Fruit fly (Drosophila melanogaster) whole organism, embryonic: Measurements from ENCODE around the gene Trf4-1.

Source experiments
- ATbp ChIP-seq: fragments of 200-800 bp; sonication (Bioruptor generic); optimal IDR thresholded peaks from 2 replicates; lab custom pipeline; 2017; ENCODE audit warnings: missing biosample characterization, mild to moderate bottlenecking, missing genetic modification characterization, missing genetic modification reagents
- Abd-B ChIP-seq: fragments of 200-800 bp; sonication (Bioruptor generic); optimal IDR thresholded peaks from 2 replicates; lab custom pipeline; 2018; ENCODE audit warnings: missing biosample characterization, mild to moderate bottlenecking, missing genetic modification characterization, moderate library complexity
- CG10209 ChIP-seq: fragments of 200-800 bp; sonication (Bioruptor generic); optimal IDR thresholded peaks from 3 replicates; lab custom pipeline; 2017; ENCODE audit warnings: missing biosample characterization, mild to moderate bottlenecking, missing genetic modification characterization, missing genetic modification reagents
- CG1024 ChIP-seq: fragments of 200-800 bp; sonication (Bioruptor generic); IDR thresholded peaks from 2 replicates; pipeline ENCODE4 v1.3.6; 2022; ENCODE audit warnings: missing biosample characterization, missing genetic modification characterization
- CG11398 ChIP-seq: fragments of 200-800 bp; sonication (Bioruptor generic); optimal IDR thresholded peaks from 2 replicates; lab custom pipeline; 2016; ENCODE audit warnings: missing biosample characterization, missing genetic modification characterization
- CG12219 ChIP-seq: fragments of 200-800 bp; sonication (Bioruptor generic); optimal IDR thresholded peaks from 3 replicates; lab custom pipeline; 2018; ENCODE audit warnings: missing biosample characterization, mild to moderate bottlenecking, missing genetic modification characterization
- CG13424 ChIP-seq: fragments of 200-800 bp; sonication (Bioruptor generic); optimal IDR thresholded peaks from 2 replicates; lab custom pipeline; 2019; ENCODE audit warnings: missing biosample characterization, mild to moderate bottlenecking, missing genetic modification characterization, moderate library complexity
- CG13624 ChIP-seq: fragments of 200-800 bp; sonication (Bioruptor generic); optimal IDR thresholded peaks from 2 replicates; lab custom pipeline; 2016; ENCODE audit warnings: missing biosample characterization, missing genetic modification characterization
- CG1529 ChIP-seq: fragments of 200-800 bp; sonication (Bioruptor generic); optimal IDR thresholded peaks from 3 replicates; lab custom pipeline; 2018; ENCODE audit warnings: missing biosample characterization, missing genetic modification characterization
- CG16779 ChIP-seq: fragments of 200-800 bp; sonication (Bioruptor generic); IDR thresholded peaks from 2 replicates; pipeline ENCODE4 v1.3.6; 2022; ENCODE audit warnings: missing biosample characterization, missing genetic modification characterization
- CG17912 ChIP-seq: fragments of 200-800 bp; sonication (Bioruptor generic); optimal IDR thresholded peaks from 2 replicates; lab custom pipeline; 2018; ENCODE audit warnings: missing biosample characterization, mild to moderate bottlenecking, missing genetic modification characterization
- CG2129 ChIP-seq: fragments of 200-800 bp; sonication (Bioruptor generic); IDR thresholded peaks from 2 replicates; pipeline ENCODE4 v1.3.6; 2022; ENCODE audit warnings: missing biosample characterization, missing genetic modification characterization; ENCODE audit not compliant: partially characterized antibody
- CG3281 ChIP-seq: fragments of 200-800 bp; sonication (Bioruptor generic); optimal IDR thresholded peaks from 3 replicates; lab custom pipeline; 2017; ENCODE audit warnings: missing biosample characterization, mild to moderate bottlenecking, missing genetic modification characterization
- CG3838 ChIP-seq: fragments of 200-800 bp; sonication (Bioruptor generic); optimal IDR thresholded peaks from 3 replicates; lab custom pipeline; 2016; ENCODE audit warnings: missing biosample characterization, missing genetic modification characterization
- CG4820 ChIP-seq: fragments of 200-800 bp; sonication (Bioruptor generic); optimal IDR thresholded peaks from 3 replicates; lab custom pipeline; 2016; ENCODE audit warnings: missing biosample characterization, missing genetic modification characterization
- CG6765 ChIP-seq: fragments of 200-800 bp; sonication (Bioruptor generic); optimal IDR thresholded peaks from 3 replicates; lab custom pipeline; 2017; ENCODE audit warnings: missing biosample characterization, mild to moderate bottlenecking, missing genetic modification characterization
- CG7357 ChIP-seq: fragments of 200-800 bp; sonication (Bioruptor generic); IDR thresholded peaks from 3 replicates; pipeline ENCODE4 v1.3.6; 2022; ENCODE audit warnings: missing biosample characterization, missing genetic modification characterization
- CG7372 ChIP-seq: fragments of 200-800 bp; sonication (Bioruptor generic); IDR thresholded peaks from 2 replicates; pipeline ENCODE4 v1.3.6; 2022; ENCODE audit warnings: missing biosample characterization, missing genetic modification characterization
- CG8765 ChIP-seq: fragments of 200-800 bp; sonication (Bioruptor generic); IDR thresholded peaks from 2 replicates; pipeline ENCODE4 v1.3.6; 2022; ENCODE audit warnings: missing biosample characterization, missing genetic modification characterization
- CG9932 ChIP-seq: fragments of 200-800 bp; sonication (Bioruptor generic); IDR thresholded peaks from 2 replicates; pipeline ENCODE4 v1.3.6; 2022; ENCODE audit warnings: missing biosample characterization, missing genetic modification characterization
- CoRest ChIP-seq: fragments of 200-800 bp; sonication (Bioruptor generic); optimal IDR thresholded peaks from 3 replicates; lab custom pipeline; 2018; ENCODE audit warnings: missing biosample characterization, mild to moderate bottlenecking, missing genetic modification characterization, moderate library complexity
- Drgx ChIP-seq: fragments of 200-800 bp; sonication (Bioruptor generic); IDR thresholded peaks from 2 replicates; pipeline ENCODE4 v1.3.6; 2022; ENCODE audit warnings: missing biosample characterization, missing genetic modification characterization
- HLH54F ChIP-seq: fragments of 200-800 bp; sonication (Bioruptor generic); optimal IDR thresholded peaks from 3 replicates; lab custom pipeline; 2016; ENCODE audit warnings: missing biosample characterization, missing genetic modification characterization
- HLHmδ ChIP-seq: fragments of 200-800 bp; sonication (Bioruptor generic); optimal IDR thresholded peaks from 2 replicates; lab custom pipeline; 2018; ENCODE audit warnings: missing biosample characterization, mild to moderate bottlenecking, missing genetic modification characterization, moderate library complexity
- Jarid2 ChIP-seq: fragments of 200-800 bp; sonication (Bioruptor generic); optimal IDR thresholded peaks from 3 replicates; lab custom pipeline; 2017; ENCODE audit warnings: mild to moderate bottlenecking, missing biosample characterization, missing genetic modification reagents, missing genetic modification characterization
- NfI ChIP-seq: fragments of 200-800 bp; sonication (Bioruptor generic); optimal IDR thresholded peaks from 3 replicates; lab custom pipeline; 2018; ENCODE audit warnings: missing biosample characterization, mild to moderate bottlenecking, missing genetic modification characterization, moderate library complexity
- Ptx1 ChIP-seq: fragments of 200-800 bp; sonication (Bioruptor generic); IDR thresholded peaks from 2 replicates; pipeline ENCODE4 v1.3.6; 2022; ENCODE audit warnings: missing biosample characterization, missing genetic modification characterization
- Rx ChIP-seq: fragments of 200-800 bp; sonication (Bioruptor generic); IDR thresholded peaks from 2 replicates; pipeline ENCODE4 v1.3.6; 2022; ENCODE audit warnings: missing biosample characterization, missing genetic modification characterization
- Scr ChIP-seq: fragments of 200-800 bp; sonication (Bioruptor generic); IDR thresholded peaks from 2 replicates; pipeline ENCODE4 v1.3.6; 2022; ENCODE audit warnings: missing biosample characterization, missing genetic modification characterization; ENCODE audit not compliant: partially characterized antibody
- Sin3A ChIP-seq: fragments of >200 bp; optimal IDR thresholded peaks from 2 replicates; lab custom pipeline; 2018
- ac ChIP-seq: fragments of 200-800 bp; sonication (Bioruptor generic); optimal IDR thresholded peaks from 3 replicates; lab custom pipeline; 2017; ENCODE audit warnings: missing biosample characterization, mild to moderate bottlenecking, missing genetic modification characterization
- az2 ChIP-seq: fragments of 200-800 bp; sonication (Bioruptor generic); optimal IDR thresholded peaks from 3 replicates; lab custom pipeline; 2016; ENCODE audit warnings: missing biosample characterization, missing genetic modification characterization
- btn ChIP-seq: fragments of 200-800 bp; sonication (Bioruptor generic); optimal IDR thresholded peaks from 2 replicates; lab custom pipeline; 2016; ENCODE audit warnings: missing biosample characterization, missing genetic modification characterization
- chif ChIP-seq, 2 experiments: fragments of 200-800 bp; sonication (Bioruptor generic); optimal IDR thresholded peaks; 3 replicates each; lab custom pipeline; 2016; ENCODE audit warnings: missing biosample characterization in 2 of 2, missing genetic modification characterization in 2 of 2
- corto ChIP-seq: fragments of 200-800 bp; sonication (Bioruptor generic); optimal IDR thresholded peaks from 2 replicates; lab custom pipeline; 2016; ENCODE audit warnings: missing biosample characterization, mild to moderate bottlenecking, missing genetic modification characterization, moderate library complexity
- crp ChIP-seq, 2 experiments: fragments of 200-800 bp; sonication (Bioruptor generic); optimal IDR thresholded peaks; 2 replicates in 1 of 2; 3 replicates in 1 of 2; lab custom pipeline; 2017; ENCODE audit warnings: missing biosample characterization in 2 of 2, missing genetic modification characterization in 2 of 2, mild to moderate bottlenecking in 1 of 2, moderate library complexity in 1 of 2
- dati ChIP-seq: fragments of 200-800 bp; sonication (Bioruptor generic); IDR thresholded peaks from 2 replicates; pipeline ENCODE4 v1.3.6; 2022; ENCODE audit warnings: missing biosample characterization, missing genetic modification characterization
- dimm ChIP-seq: fragments of 200-800 bp; sonication (Bioruptor generic); IDR thresholded peaks from 2 replicates; pipeline ENCODE4 v1.3.6; 2022; ENCODE audit warnings: missing biosample characterization, missing genetic modification characterization
- dmrt99B ChIP-seq: fragments of 200-800 bp; sonication (Bioruptor generic); optimal IDR thresholded peaks from 2 replicates; lab custom pipeline; 2018; ENCODE audit warnings: missing biosample characterization, mild to moderate bottlenecking, missing genetic modification characterization, moderate library complexity
- esg ChIP-seq: fragments of 200-800 bp; sonication (Bioruptor generic); conservative IDR thresholded peaks from 2 replicates; pipeline ENCODE4 v1.3.6; 2022; ENCODE audit warnings: missing biosample characterization, missing genetic modification characterization
- fru ChIP-seq: fragments of >200 bp; optimal IDR thresholded peaks from 2 replicates; lab custom pipeline; 2017
- fu2 ChIP-seq: fragments of 200-800 bp; sonication (Bioruptor generic); optimal IDR thresholded peaks from 2 replicates; lab custom pipeline; 2016; ENCODE audit warnings: missing biosample characterization, missing genetic modification characterization
- h ChIP-seq: fragments of >200 bp; optimal IDR thresholded peaks from 2 replicates; lab custom pipeline; 2017
- inv ChIP-seq: fragments of 200-800 bp; sonication (Bioruptor generic); IDR thresholded peaks from 2 replicates; pipeline ENCODE4 v1.3.6; 2022; ENCODE audit warnings: missing biosample characterization, missing genetic modification characterization; ENCODE audit not compliant: partially characterized antibody
- mld ChIP-seq: fragments of 200-800 bp; sonication (Bioruptor generic); IDR thresholded peaks from 3 replicates; pipeline ENCODE4 v1.3.6; 2022; ENCODE audit warnings: missing biosample characterization, missing genetic modification characterization; ENCODE audit not compliant: partially characterized antibody
- pzg ChIP-seq: fragments of 200-800 bp; sonication (Bioruptor generic); optimal IDR thresholded peaks from 3 replicates; lab custom pipeline; 2018; ENCODE audit warnings: missing biosample characterization, mild to moderate bottlenecking, missing genetic modification characterization, moderate library complexity
- slp2 ChIP-seq: fragments of 200-800 bp; sonication (Bioruptor generic); optimal IDR thresholded peaks from 2 replicates; lab custom pipeline; 2016; ENCODE audit warnings: missing biosample characterization, missing genetic modification characterization
- sr ChIP-seq: fragments of 200-800 bp; sonication (Bioruptor generic); IDR thresholded peaks from 3 replicates; pipeline ENCODE4 v1.3.6; 2022; ENCODE audit warnings: missing biosample characterization, missing genetic modification characterization
- twi ChIP-seq: fragments of 200-800 bp; optimal IDR thresholded peaks from 2 replicates; lab custom pipeline; 2019; ENCODE audit warnings: missing biosample characterization, mild to moderate bottlenecking, missing genetic modification characterization, moderate library complexity
- wdn ChIP-seq: fragments of 200-800 bp; sonication (Bioruptor generic); IDR thresholded peaks from 2 replicates; pipeline ENCODE4 v1.3.6; 2022; ENCODE audit warnings: missing biosample characterization, missing genetic modification characterization

The Trf4-1 gene

dm6 chrX:8574672-8575350 lies 14.7 kb downstream of the Trf4-1 start (continued):
- TF ChIP-seq CG12219 (GFP tag; lab: Kevin White, UChicago) (peak; percentile 14), CG1024 (GFP tag; lab: Robert Waterston, UW) (no peak), chif (GFP tag; optimal IDR thresholded peaks at IDR 0.05; lab: Kevin White, UChicago) (peak in 1 of 2 experiments; percentile 3), Drgx (peak; percentile 50), Rx (GFP tag; lab: Robert Waterston, UW) (no peak), CG13424 (tag; lab: Kevin White, UChicago) (peak; percentile 18), btn (GFP tag; lab: Kevin White, UChicago) (no peak), corto (GFP tag; lab: Kevin White, UChicago) (no peak), esg (GFP tag; lab: Robert Waterston, UW) (no peak), CG11398 (no peak), CG7372 (GFP tag; lab: Robert Waterston, UW) (no peak; the same call in 1 of the 2 replicates), Scr (GFP tag; lab: Robert Waterston, UW) (no peak), fu2 (GFP tag; lab: Kevin White, UChicago) (no peak), inv (GFP tag; lab: Robert Waterston, UW) (no peak), CoRest (tag; lab: Kevin White, UChicago) (peak; percentile 11), CG10209 (GFP tag; lab: Kevin White, UChicago) (peak; percentile 13), ac (GFP tag; lab: Kevin White, UChicago) (no peak), CG17912 (no peak), Abd-B (GFP tag; lab: Kevin White, UChicago) (peak; percentile 15), CG8765 (GFP tag; lab: Robert Waterston, UW) (no peak), CG2129 (GFP tag; lab: Robert Waterston, UW) (no peak), dimm (GFP tag; lab: Robert Waterston, UW) (0 out of 2 replicates have a peak, but pooled peaks have one; percentile 17), CG3281 (peak; percentile 27), CG3838 (GFP tag; lab: Kevin White, UChicago) (no peak), HLHmδ (no peak), twi (tag; lab: Kevin White, UChicago) (no peak), crp (GFP tag; optimal IDR thresholded peaks at IDR 0.05; lab: Kevin White, UChicago) (peak in 1 of 2 experiments; percentile 45), h (no peak), sr (GFP tag; lab: Robert Waterston, UW) (no peak), dmrt99B (tag; lab: Kevin White, UChicago) (peak; percentile 47), wdn (GFP tag; lab: Robert Waterston, UW) (no peak), fru (lab: Kevin White, UChicago) (no peak), CG4820 (GFP tag; lab: Kevin White, UChicago) (no peak), CG13624 (peak; percentile 18), mld (GFP tag; lab: Robert Waterston, UW) (no peak), CG1529 (GFP tag; lab: Kevin White, UChicago) (no peak), CG6765 (no peak), slp2 (no peak), dati (0 out of 2 replicates have a peak, but pooled peaks have one; percentile 3), ATbp (GFP tag; lab: Kevin White, UChicago) (peak; percentile 20), pzg (no peak), HLH54F (GFP tag; lab: Kevin White, UChicago) (peak; percentile 2), Ptx1 (peak; percentile 49; the same call in 1 of the 2 replicates), CG16779 (GFP tag; lab: Robert Waterston, UW) (no peak), CG9932 (no peak), Jarid2 (GFP tag; lab: Kevin White, UChicago) (no peak), CG7357 (GFP tag; lab: Robert Waterston, UW) (no peak), az2 (GFP tag; lab: Kevin White, UChicago) (no peak), Sin3A (lab: Kevin White, UChicago) (no peak), NfI (GFP tag; lab: Kevin White, UChicago) (peak; percentile 41)
